Worm (Caenorhabditis elegans): ENCODE results near the gene F21A3.3.

Gene F21A3.3

DNA sequence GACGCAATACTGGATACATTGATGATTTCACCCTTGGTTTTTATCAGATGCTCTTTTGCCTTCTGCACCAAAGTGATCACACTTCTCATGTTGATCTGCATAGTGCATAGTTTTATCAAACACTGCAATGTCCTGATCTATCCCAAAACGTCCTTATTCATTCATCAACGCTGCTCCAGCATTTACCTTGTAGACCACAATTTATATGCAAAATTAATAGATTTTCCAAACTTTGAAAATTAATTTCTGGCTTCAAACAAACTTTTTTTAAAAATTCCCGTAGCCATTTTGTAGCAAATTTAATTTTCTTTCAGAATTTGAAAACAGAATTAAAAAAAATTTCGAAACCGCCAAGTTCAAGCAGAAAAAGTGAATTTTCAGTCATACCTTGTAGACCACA lies 33.0 kb upstream of the F21A3.3 start, which contains the start of gene C06B8.3:
Gene C06B8.3 (minus strand): TSS at position 101 of the 400 bp plus-strand sequence.
- no peak for TF ChIP-seq hmbx-1 (tag; optimal IDR thresholded peaks at IDR 0.05)

DNA sequence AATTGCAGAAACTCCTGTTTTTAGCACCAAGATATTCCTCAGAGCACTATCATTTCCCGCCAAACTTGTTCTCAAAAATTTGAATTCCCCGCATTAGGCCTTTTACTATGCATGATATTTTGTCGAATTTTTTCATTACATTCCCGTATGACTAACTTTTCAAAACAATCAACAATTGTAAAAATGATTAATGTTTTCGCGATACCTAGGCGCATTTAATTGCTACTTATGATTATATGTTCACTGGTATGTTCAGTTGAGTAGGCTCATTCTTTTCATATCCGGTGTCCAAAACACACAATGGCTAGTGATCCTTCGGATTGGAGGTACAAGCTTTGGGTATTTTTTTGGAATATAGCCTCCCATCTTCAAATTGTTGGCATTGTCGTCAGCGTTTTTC lies 29.7 kb upstream of the F21A3.3 start, which contains the start of gene srw-21:
Gene srw-21 (plus strand): TSS at position 301 of the 400 bp plus-strand sequence.
- TF ChIP-seq ets-7 (tag; optimal IDR thresholded peaks at IDR 0.05) (no peak), sea-1 (GFP tag; conservative IDR thresholded peaks at IDR 0.05) (no peak), tbx-37 (GFP tag; conservative IDR thresholded peaks at IDR 0.05) (no peak), tra-4 (tag; optimal IDR thresholded peaks at IDR 0.05) (no peak), ama-1 (optimal IDR thresholded peaks at IDR 0.05) (no peak), ceh-13 (GFP tag; optimal IDR thresholded peaks at IDR 0.05) (no peak), aly-1 (tag; optimal IDR thresholded peaks at IDR 0.05) (no peak), hnd-1 (tag; optimal IDR thresholded peaks at IDR 0.05) (no peak), B0310.2 (tag; optimal IDR thresholded peaks at IDR 0.05) (no peak), hmg-4 (GFP tag; optimal IDR thresholded peaks at IDR 0.05) (no peak), pes-1 (GFP tag; IDR thresholded peaks at IDR 0.05) (no peak), ceh-36 (tag; optimal IDR thresholded peaks at IDR 0.05) (no peak), F13C5.2 (tag; optimal IDR thresholded peaks at IDR 0.05) (no peak)

- TF ChIP-seq hmbx-1 (tag; optimal IDR thresholded peaks at IDR 0.05), result no peak
- TF ChIP-seq sea-1 (GFP tag; conservative IDR thresholded peaks at IDR 0.05), result no peak
- no peak for TF ChIP-seq tra-4 (tag; optimal IDR thresholded peaks at IDR 0.05)
- TF ChIP-seq flt-1 (GFP tag; IDR thresholded peaks at IDR 0.05), result no peak
- no peak for TF ChIP-seq hmg-4 (GFP tag; optimal IDR thresholded peaks at IDR 0.05)
- TF ChIP-seq aly-1 (tag; optimal IDR thresholded peaks at IDR 0.05), result no peak
- TF ChIP-seq F13C5.2 (tag; optimal IDR thresholded peaks at IDR 0.05), result no peak
- TF ChIP-seq hnd-1 (tag; optimal IDR thresholded peaks at IDR 0.05), result no peak
- no peak for TF ChIP-seq tbx-11 (GFP tag; IDR thresholded peaks at IDR 0.05)
- no peak for TF ChIP-seq tbx-37 (GFP tag; conservative IDR thresholded peaks at IDR 0.05)
- no peak for TF ChIP-seq ama-1 (optimal IDR thresholded peaks at IDR 0.05)
- TF ChIP-seq B0310.2 (tag; optimal IDR thresholded peaks at IDR 0.05), result no peak
- no peak for TF ChIP-seq scrt-1 (GFP tag; IDR thresholded peaks at IDR 0.05)
- TF ChIP-seq ets-7 (tag; optimal IDR thresholded peaks at IDR 0.05), result no peak
These were observed 25.0 kb upstream of the F21A3.3 start, which contains the start of gene str-264 for ce11 chrV:15492518-15492917. Gene str-264 (minus strand): TSS chrV:15492618.

DNA sequence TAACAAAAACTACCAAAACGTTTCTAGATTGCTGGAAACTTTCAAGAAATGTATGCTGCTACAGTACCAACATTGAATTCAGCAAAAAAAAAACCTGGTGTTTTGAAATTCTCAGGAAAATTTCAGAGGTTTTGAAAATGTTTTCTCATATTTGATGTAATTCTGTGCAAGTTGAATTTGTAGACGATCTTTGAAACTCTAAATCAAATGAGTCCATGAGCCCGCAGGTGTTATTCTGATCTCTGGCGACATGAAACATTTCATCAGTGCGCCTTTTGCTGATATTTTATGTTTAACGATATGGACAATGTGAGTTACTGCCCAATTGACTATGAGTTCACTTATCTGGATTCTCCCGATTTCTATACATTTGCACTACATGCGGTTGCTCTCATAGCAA lies 23.8 kb upstream of the F21A3.3 start, which contains the start of gene srh-218:
Gene srh-218 (plus strand): TSS at position 301 of the 400 bp plus-strand sequence.
- TF ChIP-seq flt-1 (GFP tag; IDR thresholded peaks at IDR 0.05) (no peak), pes-1 (GFP tag; IDR thresholded peaks at IDR 0.05) (no peak), F13C5.2 (tag; optimal IDR thresholded peaks at IDR 0.05) (no peak), tbx-37 (GFP tag; conservative IDR thresholded peaks at IDR 0.05) (no peak), ceh-36 (tag; optimal IDR thresholded peaks at IDR 0.05) (no peak), ets-7 (tag; optimal IDR thresholded peaks at IDR 0.05) (no peak), scrt-1 (GFP tag; IDR thresholded peaks at IDR 0.05) (no peak), ceh-13 (GFP tag; optimal IDR thresholded peaks at IDR 0.05) (no peak), tbx-11 (GFP tag; IDR thresholded peaks at IDR 0.05) (no peak)

- no peak for TF ChIP-seq hnd-1 (tag; optimal IDR thresholded peaks at IDR 0.05)
- TF ChIP-seq tra-4 (tag; optimal IDR thresholded peaks at IDR 0.05), result no peak
- no peak for TF ChIP-seq F13C5.2 (tag; optimal IDR thresholded peaks at IDR 0.05)
- TF ChIP-seq scrt-1 (GFP tag; IDR thresholded peaks at IDR 0.05), result no peak
- no peak for TF ChIP-seq hmg-4 (GFP tag; optimal IDR thresholded peaks at IDR 0.05)
- TF ChIP-seq ceh-13 (GFP tag; optimal IDR thresholded peaks at IDR 0.05), result no peak
- no peak for TF ChIP-seq aly-1 (tag; optimal IDR thresholded peaks at IDR 0.05)
- TF ChIP-seq hmbx-1 (tag; optimal IDR thresholded peaks at IDR 0.05), result no peak
- no peak for TF ChIP-seq flt-1 (GFP tag; IDR thresholded peaks at IDR 0.05)
- no peak for TF ChIP-seq B0310.2 (tag; optimal IDR thresholded peaks at IDR 0.05)
- TF ChIP-seq ama-1 (optimal IDR thresholded peaks at IDR 0.05), result no peak
These were observed 22.3 kb upstream of the F21A3.3 start, which contains the start of gene srh-219 for ce11 chrV:15495169-15495568. Gene srh-219 (plus strand): TSS chrV:15495469.

DNA sequence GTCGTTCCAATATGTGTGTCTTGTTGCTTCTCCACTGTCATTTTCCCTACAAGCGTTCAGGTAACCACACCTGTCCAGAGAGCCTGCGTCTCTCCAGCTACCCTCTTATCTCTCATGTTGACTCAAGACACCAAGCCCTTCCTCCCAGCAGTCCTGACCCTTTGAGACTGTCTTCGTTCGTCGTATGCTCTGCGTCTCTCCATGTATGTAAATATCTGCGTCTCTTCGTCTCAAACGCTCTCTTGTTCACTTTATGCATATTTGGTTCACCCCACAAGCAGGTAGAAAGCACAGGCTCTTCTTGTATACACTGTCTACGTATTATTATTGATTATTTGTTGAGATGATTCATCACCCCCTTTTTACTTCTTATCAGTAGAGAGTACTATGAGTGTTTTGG lies 19.8 kb upstream of the F21A3.3 start:
- TF ChIP-seq ets-7 (tag; optimal IDR thresholded peaks at IDR 0.05) (no peak), tra-4 (tag; optimal IDR thresholded peaks at IDR 0.05) (no peak), hnd-1 (tag; optimal IDR thresholded peaks at IDR 0.05) (no peak), hmg-4 (GFP tag; optimal IDR thresholded peaks at IDR 0.05) (no peak), aly-1 (tag; optimal IDR thresholded peaks at IDR 0.05) (no peak), ama-1 (optimal IDR thresholded peaks at IDR 0.05) (no peak), tbx-11 (GFP tag; IDR thresholded peaks at IDR 0.05) (no peak), B0310.2 (tag; optimal IDR thresholded peaks at IDR 0.05) (no peak)

DNA sequence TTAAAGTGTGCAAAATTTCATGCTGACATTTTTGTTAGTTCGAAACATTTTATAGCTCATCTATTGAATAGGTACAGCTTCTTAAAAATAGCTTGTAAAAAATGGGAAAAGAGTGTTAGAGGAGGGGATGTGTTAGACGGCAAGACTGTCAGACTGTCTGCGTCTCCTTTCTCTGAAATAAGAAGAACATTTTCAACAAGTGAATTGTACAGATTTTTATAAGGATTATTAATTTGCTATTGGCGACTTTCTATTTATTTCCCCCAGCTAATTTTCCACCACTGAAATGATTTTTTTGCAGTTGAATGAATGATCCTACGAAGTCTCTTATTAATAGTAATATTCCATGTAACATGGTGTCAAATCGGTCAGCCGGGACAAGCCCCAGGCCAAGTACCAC lies 19.1 kb upstream of the F21A3.3 start, which contains the start of gene C06B8.7:
Gene C06B8.7 (plus strand): TSS at position 301 of the 400 bp plus-strand sequence.
- no peak for TF ChIP-seq tbx-11 (GFP tag; IDR thresholded peaks at IDR 0.05)
- TF ChIP-seq flt-1 (GFP tag; IDR thresholded peaks at IDR 0.05), result no peak
- TF ChIP-seq hmg-4 (GFP tag; optimal IDR thresholded peaks at IDR 0.05), result no peak
- TF ChIP-seq B0310.2 (tag; optimal IDR thresholded peaks at IDR 0.05), result no peak
- no peak for TF ChIP-seq tbx-37 (GFP tag; conservative IDR thresholded peaks at IDR 0.05)
- TF ChIP-seq ets-7 (tag; optimal IDR thresholded peaks at IDR 0.05), result no peak
- TF ChIP-seq sea-1 (GFP tag; conservative IDR thresholded peaks at IDR 0.05), result no peak
- TF ChIP-seq scrt-1 (GFP tag; IDR thresholded peaks at IDR 0.05), result no peak
- no peak for TF ChIP-seq ama-1 (optimal IDR thresholded peaks at IDR 0.05)
- no peak for TF ChIP-seq hnd-1 (tag; optimal IDR thresholded peaks at IDR 0.05)
- TF ChIP-seq aly-1 (tag; optimal IDR thresholded peaks at IDR 0.05), result no peak
- TF ChIP-seq F13C5.2 (tag; optimal IDR thresholded peaks at IDR 0.05), result no peak
- TF ChIP-seq ceh-36 (tag; optimal IDR thresholded peaks at IDR 0.05), result no peak
- no peak for TF ChIP-seq ceh-13 (GFP tag; optimal IDR thresholded peaks at IDR 0.05)
- TF ChIP-seq pes-1 (GFP tag; IDR thresholded peaks at IDR 0.05), result no peak

DNA sequence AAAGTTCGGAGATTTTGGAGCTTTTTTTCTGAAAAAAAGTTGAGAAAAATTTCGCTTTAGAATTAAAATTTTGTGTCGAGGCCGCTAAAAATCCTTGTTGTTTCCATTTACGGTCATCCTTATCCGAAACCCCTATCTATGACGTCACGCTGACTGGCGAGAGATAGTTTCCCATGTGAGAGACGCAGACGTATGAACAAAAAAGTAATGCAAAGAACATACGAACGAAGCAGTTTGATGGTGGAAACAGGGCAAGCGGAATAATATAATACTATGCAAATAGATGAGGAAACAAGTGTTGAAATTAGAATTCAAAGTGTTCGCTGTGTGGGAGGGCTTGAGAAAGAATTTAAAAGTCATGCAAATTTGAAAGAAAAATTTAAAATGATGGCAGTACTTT lies 18.4 kb upstream of the F21A3.3 start:
- no peak for TF ChIP-seq aly-1 (tag; optimal IDR thresholded peaks at IDR 0.05)
- TF ChIP-seq F13C5.2 (tag; optimal IDR thresholded peaks at IDR 0.05), result no peak
- no peak for TF ChIP-seq hnd-1 (tag; optimal IDR thresholded peaks at IDR 0.05)
- TF ChIP-seq ets-7 (tag; optimal IDR thresholded peaks at IDR 0.05), result no peak
- TF ChIP-seq hmg-4 (GFP tag; optimal IDR thresholded peaks at IDR 0.05), result no peak
- TF ChIP-seq B0310.2 (tag; optimal IDR thresholded peaks at IDR 0.05), result no peak
- TF ChIP-seq scrt-1 (GFP tag; IDR thresholded peaks at IDR 0.05), result no peak
- TF ChIP-seq hmbx-1 (tag; optimal IDR thresholded peaks at IDR 0.05), result no peak
- TF ChIP-seq ama-1 (optimal IDR thresholded peaks at IDR 0.05), result no peak
- TF ChIP-seq tra-4 (tag; optimal IDR thresholded peaks at IDR 0.05), result no peak

All from whole organism, early embryonic.